Fruit fly (Drosophila melanogaster): ENCODE measurements around the gene CG5854.

CG5854 gene

DNA sequence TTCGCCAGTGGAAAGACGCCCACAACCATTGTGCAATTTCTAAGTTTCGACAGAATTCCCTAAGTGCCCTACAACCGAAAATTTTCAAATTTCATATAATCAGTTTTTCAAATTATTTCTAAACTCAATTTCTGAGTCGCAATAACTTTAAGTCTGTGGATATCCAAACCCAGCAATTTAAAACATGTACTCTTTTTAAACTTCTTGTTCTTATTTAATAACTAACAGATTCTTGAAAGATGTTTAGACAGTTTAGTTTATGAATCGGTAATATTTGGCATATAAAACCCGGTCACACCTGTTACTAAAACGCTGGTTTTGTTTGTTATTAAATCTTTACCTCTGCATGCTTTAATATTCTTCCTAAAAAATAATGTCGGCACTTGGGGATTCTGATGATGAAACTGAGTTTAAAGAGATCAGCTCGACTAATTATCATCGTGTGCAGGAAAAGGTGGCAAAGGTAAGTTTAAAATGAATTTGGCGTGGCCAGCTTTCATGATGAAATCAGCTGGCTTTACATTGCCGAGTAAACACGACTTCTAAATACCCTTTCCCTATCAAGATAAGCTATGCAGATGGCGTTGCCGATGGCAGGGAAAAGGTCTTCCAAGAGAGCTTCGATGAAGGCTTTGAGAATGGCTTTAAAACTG lies 4.6 kb upstream of the CG5854 start, which contains the start of the genes CG43998, CG43999 and CG31142:
TSS of gene CG43998 (minus strand) at position 51 of the 653 bp plus-strand sequence.
TSS of gene CG43999 (minus strand) at position 51 of the 653 bp plus-strand sequence.
TSS of gene CG31142 (plus strand) at position 294 of the 653 bp plus-strand sequence.
- no peak for TF ChIP-seq CG33017 (tag; optimal IDR thresholded peaks at IDR 0.05)
- TF ChIP-seq CG14711 (tag; optimal IDR thresholded peaks at IDR 0.05), result no peak
- no peak for TF ChIP-seq CG1620 (GFP tag; optimal IDR thresholded peaks at IDR 0.05)
- TF ChIP-seq CG11617 (GFP tag; optimal IDR thresholded peaks at IDR 0.05), result no peak
- TF ChIP-seq CG12768 (GFP tag; optimal IDR thresholded peaks at IDR 0.05), result no peak
- no peak for TF ChIP-seq kay (GFP tag; ENCODE audit: borderline replicate concordance)
- TF ChIP-seq bab1 (GFP tag; optimal IDR thresholded peaks at IDR 0.05), result peak; percentile 10
- TF ChIP-seq Mnt (GFP tag; optimal IDR thresholded peaks at IDR 0.05), result peak; percentile 38
- no peak for TF ChIP-seq tj (GFP tag; optimal IDR thresholded peaks at IDR 0.05)
- TF ChIP-seq CG7045 (GFP tag; optimal IDR thresholded peaks at IDR 0.05), result no peak

DNA sequence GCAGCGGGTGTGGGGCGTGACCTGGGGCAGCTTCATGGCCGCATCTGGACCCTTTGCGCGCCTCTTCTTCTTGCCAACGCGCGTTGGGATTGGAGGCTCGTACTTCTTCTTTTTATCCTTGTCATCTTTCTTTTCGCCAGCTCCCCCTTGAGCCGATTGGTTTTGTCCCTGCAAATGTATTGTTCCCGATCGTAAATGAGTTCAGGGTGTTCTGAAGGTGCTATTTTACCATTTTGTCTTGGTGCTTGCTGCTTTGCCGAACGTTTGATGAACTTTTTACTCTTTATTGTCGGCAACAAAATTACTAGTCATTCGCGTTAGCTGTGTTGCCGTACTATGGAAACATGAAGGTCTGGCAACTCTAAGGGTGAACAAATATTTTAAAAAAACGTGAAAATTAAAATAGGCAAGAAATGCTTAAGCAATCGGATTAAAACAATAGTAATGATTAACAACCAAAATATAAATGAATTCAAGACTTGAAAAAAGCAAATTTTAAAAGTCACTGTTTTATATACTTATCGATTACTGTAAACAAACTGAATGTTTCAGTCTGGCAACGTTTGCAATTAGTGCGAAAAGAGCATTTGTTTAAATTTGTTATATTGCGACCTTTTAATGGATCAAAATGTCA lies 2.5 kb upstream of the CG5854 start, which contains the start of the genes Rpt2 and CG13599:
TSS of gene Rpt2 (minus strand) at position 464 of the 634 bp plus-strand sequence.
TSS of gene CG13599 (plus strand) at position 545 of the 634 bp plus-strand sequence.
- TF ChIP-seq CG5204 (GFP tag; optimal IDR thresholded peaks at IDR 0.05) (no peak), ovo (GFP tag; optimal IDR thresholded peaks at IDR 0.05) (no peak), CG7045 (GFP tag; optimal IDR thresholded peaks at IDR 0.05) (no peak), kay (GFP tag; ENCODE audit: borderline replicate concordance) (no peak), bab1 (GFP tag; optimal IDR thresholded peaks at IDR 0.05) (peak; percentile 63), Mnt (GFP tag; optimal IDR thresholded peaks at IDR 0.05) (no peak), CG7101 (tag; optimal IDR thresholded peaks at IDR 0.05) (peak; percentile 40), tj (GFP tag; optimal IDR thresholded peaks at IDR 0.05) (no peak), CG12768 (GFP tag; optimal IDR thresholded peaks at IDR 0.05) (no peak), Hr96 (GFP tag; optimal IDR thresholded peaks at IDR 0.05) (no peak), toe (GFP tag; optimal IDR thresholded peaks at IDR 0.05) (no peak), CG1620 (GFP tag; optimal IDR thresholded peaks at IDR 0.05) (no peak), CG11617 (GFP tag; optimal IDR thresholded peaks at IDR 0.05) (no peak), CG33017 (tag; optimal IDR thresholded peaks at IDR 0.05) (no peak), cnc (optimal IDR thresholded peaks at IDR 0.05) (peak; percentile 73 to 89), pad (GFP tag; optimal IDR thresholded peaks at IDR 0.05) (no peak), Clk (GFP tag; optimal IDR thresholded peaks at IDR 0.05) (no peak), Crg-1 (GFP tag; optimal IDR thresholded peaks at IDR 0.05) (no peak), cic (GFP tag; optimal IDR thresholded peaks at IDR 0.05) (no peak), CG14711 (tag; optimal IDR thresholded peaks at IDR 0.05) (peak; percentile 40)

DNA sequence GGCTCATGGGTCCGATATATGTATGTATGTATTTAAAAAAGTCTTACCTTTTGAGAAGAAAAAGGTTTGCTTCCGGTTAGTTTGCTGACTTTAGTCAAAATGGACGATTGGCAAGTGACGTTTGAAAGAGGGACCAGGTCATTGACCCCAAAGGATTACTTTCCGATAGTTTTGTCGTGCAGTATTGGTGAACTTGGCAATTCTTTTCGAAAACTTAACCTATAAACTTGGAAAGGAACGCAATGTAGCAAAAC lies 355 bp upstream of the CG5854 start, which contains the start of gene RpS19b:
TSS of gene RpS19b (minus strand) at position 101 of the 254 bp plus-strand sequence.
- TF ChIP-seq ovo (GFP tag; optimal IDR thresholded peaks at IDR 0.05) (no peak), Mnt (GFP tag; optimal IDR thresholded peaks at IDR 0.05) (no peak), Hr96 (GFP tag; optimal IDR thresholded peaks at IDR 0.05) (no peak), CG33017 (tag; optimal IDR thresholded peaks at IDR 0.05) (no peak), Crg-1 (GFP tag; optimal IDR thresholded peaks at IDR 0.05) (no peak), CG1620 (GFP tag; optimal IDR thresholded peaks at IDR 0.05) (no peak), tj (GFP tag; optimal IDR thresholded peaks at IDR 0.05) (no peak), CG5204 (GFP tag; optimal IDR thresholded peaks at IDR 0.05) (no peak), cic (GFP tag; optimal IDR thresholded peaks at IDR 0.05) (no peak), kay (GFP tag; ENCODE audit: borderline replicate concordance) (no peak), CG7101 (tag; optimal IDR thresholded peaks at IDR 0.05) (no peak), CG7045 (GFP tag; optimal IDR thresholded peaks at IDR 0.05) (no peak), CG14711 (tag; optimal IDR thresholded peaks at IDR 0.05) (no peak), bab1 (GFP tag; optimal IDR thresholded peaks at IDR 0.05) (no peak), cnc (optimal IDR thresholded peaks at IDR 0.05) (no peak)

DNA sequence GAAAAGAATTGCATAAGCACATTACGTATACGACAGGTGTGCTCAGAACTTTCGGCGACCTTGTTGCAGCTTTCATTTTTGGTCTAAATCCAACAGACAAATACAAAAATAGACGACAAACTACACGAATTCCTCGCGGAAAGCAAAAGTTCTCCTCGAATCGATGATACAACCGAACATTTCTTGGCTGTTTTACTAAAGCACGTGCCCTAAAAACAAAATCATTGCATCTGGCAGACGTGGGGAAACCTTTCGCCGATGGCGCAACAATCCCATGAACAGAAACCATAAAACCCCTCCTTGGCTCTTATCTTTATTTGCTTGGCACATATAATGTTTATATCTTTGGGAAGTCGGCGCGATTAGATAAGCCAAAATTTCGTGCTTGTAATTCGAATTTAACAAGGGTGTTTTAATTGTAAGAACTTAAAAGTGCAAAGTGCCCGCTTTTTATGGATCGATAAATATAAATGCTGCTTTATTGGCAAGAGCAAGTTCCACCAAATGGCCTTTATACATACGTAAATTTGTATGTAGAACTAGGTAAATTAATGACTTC lies 4.9 kb downstream of the CG5854 start:
- peak; percentile 63 for TF ChIP-seq cic (GFP tag; optimal IDR thresholded peaks at IDR 0.05)
- TF ChIP-seq CG7101 (tag; optimal IDR thresholded peaks at IDR 0.05), result no peak
- no peak for TF ChIP-seq Hr96 (GFP tag; optimal IDR thresholded peaks at IDR 0.05)
- TF ChIP-seq cnc (optimal IDR thresholded peaks at IDR 0.05), result no peak
- no peak for TF ChIP-seq bab1 (GFP tag; optimal IDR thresholded peaks at IDR 0.05)
- TF ChIP-seq toe (GFP tag; optimal IDR thresholded peaks at IDR 0.05), result no peak
- TF ChIP-seq ovo (GFP tag; optimal IDR thresholded peaks at IDR 0.05), result no peak
- no peak for TF ChIP-seq Crg-1 (GFP tag; optimal IDR thresholded peaks at IDR 0.05)
- TF ChIP-seq Clk (GFP tag; optimal IDR thresholded peaks at IDR 0.05), result no peak
- no peak for TF ChIP-seq CG14711 (tag; optimal IDR thresholded peaks at IDR 0.05)
- no peak for TF ChIP-seq kay (GFP tag; ENCODE audit: borderline replicate concordance)
- no peak for TF ChIP-seq tj (GFP tag; optimal IDR thresholded peaks at IDR 0.05)
- no peak for TF ChIP-seq CG1620 (GFP tag; optimal IDR thresholded peaks at IDR 0.05)
- peak; percentile 54 for TF ChIP-seq pad (GFP tag; optimal IDR thresholded peaks at IDR 0.05)
- TF ChIP-seq CG12768 (GFP tag; optimal IDR thresholded peaks at IDR 0.05), result peak; percentile 52
- peak; percentile 29 for TF ChIP-seq CG7045 (GFP tag; optimal IDR thresholded peaks at IDR 0.05)
- peak; percentile 54 for TF ChIP-seq CG11617 (GFP tag; optimal IDR thresholded peaks at IDR 0.05)
- TF ChIP-seq Mnt (GFP tag; optimal IDR thresholded peaks at IDR 0.05), result peak; percentile 37
- no peak for TF ChIP-seq CG5204 (GFP tag; optimal IDR thresholded peaks at IDR 0.05)
- TF ChIP-seq CG33017 (tag; optimal IDR thresholded peaks at IDR 0.05), result peak; percentile 65
